Fruit fly (Drosophila melanogaster): ENCODE data around the gene CG12730.

The CG12730 gene

dm6 chrX:5516783-5517571 is 569 bp downstream of the CG12730 start (continued):
- peak; percentile 49 for TF ChIP-seq CG2120 (GFP tag; optimal IDR thresholded peaks at IDR 0.05)
- TF ChIP-seq CG6683 (GFP tag; optimal IDR thresholded peaks at IDR 0.05), result peak; percentile 8
- TF ChIP-seq ab (GFP tag; optimal IDR thresholded peaks at IDR 0.05), result peak; percentile 10
- TF ChIP-seq unpg (GFP tag; optimal IDR thresholded peaks at IDR 0.05), result peak; percentile 51
- no peak for TF ChIP-seq ems (GFP tag; optimal IDR thresholded peaks at IDR 0.05)
- TF ChIP-seq Dip2 (GFP tag; IDR thresholded peaks at IDR 0.05), result no peak
- no peak for TF ChIP-seq H15 (GFP tag; IDR thresholded peaks at IDR 0.05)
- TF ChIP-seq CG10979 (tag; optimal IDR thresholded peaks at IDR 0.05), result peak; percentile 57
- TF ChIP-seq CG10267 (tag; optimal IDR thresholded peaks at IDR 0.05), result peak; percentile 29
- TF ChIP-seq CG13287 (GFP tag; IDR thresholded peaks at IDR 0.05; ENCODE audit: partially characterized antibody), result peak; percentile 59
- TF ChIP-seq CG1233 (GFP tag; optimal IDR thresholded peaks at IDR 0.05), result peak; percentile 17
- peak; percentile 45 for TF ChIP-seq D19A (tag; optimal IDR thresholded peaks at IDR 0.05)
- peak; percentile 68 for TF ChIP-seq CG11504 (tag; optimal IDR thresholded peaks at IDR 0.05)
- TF ChIP-seq luna (GFP tag; optimal IDR thresholded peaks at IDR 0.05), result no peak
- peak; percentile 68 for TF ChIP-seq gem (tag; optimal IDR thresholded peaks at IDR 0.05)
- TF ChIP-seq CG14710 (tag; optimal IDR thresholded peaks at IDR 0.05), result peak; percentile 11
- no peak for TF ChIP-seq wdn (GFP tag; IDR thresholded peaks at IDR 0.05)
- TF ChIP-seq pita (GFP tag; optimal IDR thresholded peaks at IDR 0.05), result no peak
- TF ChIP-seq CG33557 (GFP tag; optimal IDR thresholded peaks at IDR 0.05), result peak; percentile 4
- peak in 1 of 2 experiments; percentile 75 for TF ChIP-seq Hr78 (GFP tag; optimal IDR thresholded peaks at IDR 0.05)
- no peak; the same call in 1 of the 2 replicates for TF ChIP-seq E2f2 (GFP tag; IDR thresholded peaks at IDR 0.05)
- peak; percentile 74 for TF ChIP-seq CG2678 (tag; optimal IDR thresholded peaks at IDR 0.05)
- TF ChIP-seq yki (optimal IDR thresholded peaks at IDR 0.05), result peak; percentile 79
- TF ChIP-seq CG6689 (GFP tag; IDR thresholded peaks at IDR 0.05), result 0 out of 2 replicates have a peak, but pooled peaks have one; percentile 27
- TF ChIP-seq CG11695 (GFP tag; IDR thresholded peaks at IDR 0.05), result peak; percentile 92
- TF ChIP-seq pho (GFP tag; optimal IDR thresholded peaks at IDR 0.05), result peak; percentile 4
- TF ChIP-seq bcd (GFP tag; optimal IDR thresholded peaks at IDR 0.05), result peak; percentile 26
- no peak; the same call in 1 of the 2 replicates for TF ChIP-seq lmd (GFP tag; IDR thresholded peaks at IDR 0.05)
- peak; percentile 16 for TF ChIP-seq CG5245 (GFP tag; optimal IDR thresholded peaks at IDR 0.05)
- TF ChIP-seq CG14014 (GFP tag; IDR thresholded peaks at IDR 0.05), result peak; percentile 44
- no peak for TF ChIP-seq CG17612 (GFP tag; IDR thresholded peaks at IDR 0.05)
- TF ChIP-seq CG10209 (GFP tag; optimal IDR thresholded peaks at IDR 0.05), result peak; percentile 24
- TF ChIP-seq CG32532 (GFP tag; IDR thresholded peaks at IDR 0.05), result peak; percentile 56; the same call in 1 of the 2 replicates
- peak; percentile 31 for TF ChIP-seq CG15479 (GFP tag; optimal IDR thresholded peaks at IDR 0.05)
- peak in 1 of 2 experiments; percentile 19 for TF ChIP-seq Pdp1 (GFP tag; optimal IDR thresholded peaks at IDR 0.05)
- no peak for TF ChIP-seq CG7963 (GFP tag; IDR thresholded peaks at IDR 0.05; ENCODE audit: partially characterized antibody)
- peak; percentile 26 for TF ChIP-seq sqz (GFP tag; optimal IDR thresholded peaks at IDR 0.05)
- TF ChIP-seq CG6813 (GFP tag; optimal IDR thresholded peaks at IDR 0.05), result peak; percentile 45
- TF ChIP-seq gcm2 (GFP tag; optimal IDR thresholded peaks at IDR 0.05), result peak; percentile 32
- peak; percentile 72 for TF ChIP-seq kay (GFP tag; optimal IDR thresholded peaks at IDR 0.05)
- peak; percentile 57 for TF ChIP-seq salm (tag; optimal IDR thresholded peaks at IDR 0.05)
- peak; percentile 54 for TF ChIP-seq gcm (GFP tag; optimal IDR thresholded peaks at IDR 0.05)
- no peak for TF ChIP-seq da (GFP tag; optimal IDR thresholded peaks at IDR 0.05)
- TF ChIP-seq CG8290 (GFP tag; optimal IDR thresholded peaks at IDR 0.05), result peak; percentile 9
- peak in 1 of 2 experiments; percentile 21 for TF ChIP-seq CG8290 (tag; optimal IDR thresholded peaks at IDR 0.05)
- TF ChIP-seq caup (GFP tag; optimal IDR thresholded peaks at IDR 0.05; ENCODE audit: severe bottlenecking), result peak; percentile 4
- TF ChIP-seq wor (GFP tag; IDR thresholded peaks at IDR 0.05), result no peak
- TF ChIP-seq CG17829 (tag; optimal IDR thresholded peaks at IDR 0.05), result peak; percentile 35
- peak; percentile 2 for TF ChIP-seq ind (GFP tag; optimal IDR thresholded peaks at IDR 0.05)
